Fruit fly (Drosophila melanogaster) whole organism, wandering third instar larva: Measurements from ENCODE around the gene Rcd7.

Source experiments
- Abd-B ChIP-seq: fragments of >200 bp; optimal IDR thresholded peaks from 2 replicates; lab custom pipeline; 2017; ENCODE audit warnings: missing biosample characterization, missing genetic modification characterization
- CG32264 ChIP-seq: fragments of 200-800 bp; sonication (Bioruptor generic); optimal IDR thresholded peaks from 2 replicates; lab custom pipeline; 2016; ENCODE audit warnings: missing biosample characterization, missing genetic modification characterization
- CG9705 ChIP-seq: fragments of 200-800 bp; sonication (Bioruptor generic); optimal IDR thresholded peaks from 2 replicates; lab custom pipeline; 2018; ENCODE audit warnings: missing biosample characterization, mild to moderate bottlenecking, missing genetic modification characterization
- Dfd ChIP-seq: fragments of >200 bp; optimal IDR thresholded peaks from 2 replicates; lab custom pipeline; 2017; ENCODE audit warnings: missing biosample characterization, missing genetic modification characterization
- GATAd ChIP-seq: sonication (Bioruptor generic); optimal IDR thresholded peaks from 2 replicates; lab custom pipeline; 2016; ENCODE audit warnings: missing biosample characterization, missing genetic modification characterization
- HLH106 ChIP-seq: fragments of 200-800 bp; optimal IDR thresholded peaks from 3 replicates; lab custom pipeline; 2019; ENCODE audit warnings: missing biosample characterization, mild to moderate bottlenecking, missing genetic modification characterization, moderate library complexity
- Hnf4 ChIP-seq: fragments of 200-800 bp; sonication (Bioruptor generic); optimal IDR thresholded peaks from 2 replicates; lab custom pipeline; 2016; ENCODE audit warnings: missing biosample characterization, mild to moderate bottlenecking, missing genetic modification characterization
- Hr83 ChIP-seq: fragments of 200-300 bp; sonication (Bioruptor generic); optimal IDR thresholded peaks from 2 replicates; lab custom pipeline; 2016; ENCODE audit warnings: missing biosample characterization, mild to moderate bottlenecking, missing genetic modification characterization, moderate library complexity; ENCODE audit not compliant: poor library complexity, severe bottlenecking
- Jra ChIP-seq: sonication (Bioruptor generic); optimal IDR thresholded peaks from 2 replicates; lab custom pipeline; 2016; ENCODE audit warnings: missing biosample characterization, missing genetic modification characterization
- Mio ChIP-seq: sonication (Bioruptor generic); optimal IDR thresholded peaks from 2 replicates; lab custom pipeline; 2016; ENCODE audit warnings: missing biosample characterization, missing genetic modification characterization
- N ChIP-seq: fragments of >200 bp; optimal IDR thresholded peaks from 2 replicates; lab custom pipeline; 2018; ENCODE audit warnings: missing biosample characterization, missing external identifiers, missing genetic modification characterization
- OdsH ChIP-seq: fragments of 200-800 bp; sonication (Bioruptor generic); optimal IDR thresholded peaks from 2 replicates; lab custom pipeline; 2016; ENCODE audit warnings: missing biosample characterization, mild to moderate bottlenecking, missing genetic modification characterization
- Rel ChIP-seq, 2 experiments: fragments of 200-800 bp; sonication (Bioruptor generic) in 1 of 2; optimal IDR thresholded peaks; 2 replicates in 1 of 2; 3 replicates in 1 of 2; lab custom pipeline; 2016 to 2019; ENCODE audit warnings: mild to moderate bottlenecking in 2 of 2, missing biosample characterization in 2 of 2, missing genetic modification characterization in 2 of 2, moderate library complexity in 1 of 2
- Sp1 ChIP-seq: fragments of 200-800 bp; sonication (Bioruptor generic); optimal IDR thresholded peaks from 3 replicates; lab custom pipeline; 2019; ENCODE audit warnings: missing biosample characterization, mild to moderate bottlenecking, missing genetic modification characterization, moderate library complexity
- Vsx2 ChIP-seq: fragments of 200-300, 225-300 bp; sonication (Bioruptor generic); optimal IDR thresholded peaks from 2 replicates; lab custom pipeline; 2018; ENCODE audit warnings: missing biosample characterization, missing genetic modification characterization; ENCODE audit not compliant: partially characterized antibody
- br ChIP-seq: fragments of 200-800 bp; sonication (Bioruptor generic); optimal IDR thresholded peaks from 2 replicates; lab custom pipeline; 2016; ENCODE audit warnings: missing biosample characterization, missing genetic modification characterization
- brk ChIP-seq: fragments of 200-800 bp; sonication (Bioruptor generic); optimal IDR thresholded peaks from 2 replicates; lab custom pipeline; 2016; ENCODE audit warnings: missing biosample characterization, mild to moderate bottlenecking, missing genetic modification characterization
- dl ChIP-seq, 2 experiments: fragments of 175-275, 200-275 bp in 1 of 2; fragments of 200-275 bp in 1 of 2; sonication (Bioruptor generic); optimal IDR thresholded peaks; lab custom pipeline; 2018; ENCODE audit warnings: mild to moderate bottlenecking in 2 of 2, missing biosample characterization in 2 of 2, missing genetic modification characterization in 2 of 2, moderate library complexity in 2 of 2; ENCODE audit not compliant: partially characterized antibody in 2 of 2, insufficient read depth in 1 of 2
- dmrt93B ChIP-seq: fragments of 200-800 bp; sonication (Bioruptor generic); optimal IDR thresholded peaks from 2 replicates; lab custom pipeline; 2018; ENCODE audit warnings: missing biosample characterization, mild to moderate bottlenecking, missing genetic modification characterization
- dsf ChIP-seq: sonication (Bioruptor generic); optimal IDR thresholded peaks from 2 replicates; lab custom pipeline; 2016; ENCODE audit warnings: missing biosample characterization, missing genetic modification characterization, borderline replicate concordance
- ey ChIP-seq: fragments of 200-800 bp; sonication (Bioruptor generic); optimal IDR thresholded peaks from 2 replicates; lab custom pipeline; 2016; ENCODE audit warnings: missing biosample characterization, missing genetic modification characterization
- foxo ChIP-seq, 2 experiments: fragments of 200-800 bp; sonication (Bioruptor generic); optimal IDR thresholded peaks; 2 replicates in 1 of 2; 3 replicates in 1 of 2; lab custom pipeline; 2016 to 2017; ENCODE audit warnings: missing biosample characterization in 2 of 2, missing genetic modification characterization in 2 of 2
- fru ChIP-seq: fragments of 200-800 bp; sonication (Bioruptor generic); optimal IDR thresholded peaks from 3 replicates; lab custom pipeline; 2016; ENCODE audit warnings: missing biosample characterization, mild to moderate bottlenecking, missing genetic modification characterization
- h ChIP-seq: fragments of 200-800 bp; sonication (Bioruptor generic); optimal IDR thresholded peaks from 3 replicates; lab custom pipeline; 2016; ENCODE audit warnings: missing biosample characterization, mild to moderate bottlenecking, missing genetic modification characterization
- jim ChIP-seq: fragments of 175-275, 200-325 bp; sonication (Bioruptor generic); optimal IDR thresholded peaks from 2 replicates; lab custom pipeline; 2016; ENCODE audit warnings: missing biosample characterization, mild to moderate bottlenecking, missing genetic modification characterization
- lola ChIP-seq: fragments of >200 bp; optimal IDR thresholded peaks from 2 replicates; lab custom pipeline; 2017; ENCODE audit warnings: missing biosample characterization, missing genetic modification characterization
- pan ChIP-seq: fragments of >200 bp; optimal IDR thresholded peaks from 2 replicates; lab custom pipeline; 2017
- psq ChIP-seq: fragments of 200-800 bp; sonication (Bioruptor generic); optimal IDR thresholded peaks from 3 replicates; lab custom pipeline; 2017; ENCODE audit warnings: missing biosample characterization, mild to moderate bottlenecking, missing genetic modification characterization, moderate library complexity
- rgr ChIP-seq: fragments of 200-800 bp; sonication (Bioruptor generic); optimal IDR thresholded peaks from 3 replicates; lab custom pipeline; 2016; ENCODE audit warnings: missing biosample characterization, mild to moderate bottlenecking, missing genetic modification characterization
- sage ChIP-seq: fragments of 200-800 bp; sonication (Bioruptor generic); optimal IDR thresholded peaks from 2 replicates; lab custom pipeline; 2016; ENCODE audit warnings: missing biosample characterization, mild to moderate bottlenecking, missing genetic modification characterization
- sv ChIP-seq: fragments of 200-800 bp; sonication (Bioruptor generic); optimal IDR thresholded peaks from 3 replicates; lab custom pipeline; 2016; ENCODE audit warnings: missing biosample characterization, missing genetic modification characterization
- tai ChIP-seq: sonication (Bioruptor generic); optimal IDR thresholded peaks from 2 replicates; lab custom pipeline; 2016; ENCODE audit warnings: missing biosample characterization, missing genetic modification characterization
- usp ChIP-seq: fragments of >200 bp; optimal IDR thresholded peaks from 2 replicates; lab custom pipeline; 2017; ENCODE audit warnings: missing biosample characterization, missing genetic modification characterization
- woc ChIP-seq: sonication (Bioruptor generic); optimal IDR thresholded peaks from 2 replicates; lab custom pipeline; 2016; ENCODE audit warnings: missing biosample characterization, mild to moderate bottlenecking, missing genetic modification characterization

Gene Rcd7

DNA sequence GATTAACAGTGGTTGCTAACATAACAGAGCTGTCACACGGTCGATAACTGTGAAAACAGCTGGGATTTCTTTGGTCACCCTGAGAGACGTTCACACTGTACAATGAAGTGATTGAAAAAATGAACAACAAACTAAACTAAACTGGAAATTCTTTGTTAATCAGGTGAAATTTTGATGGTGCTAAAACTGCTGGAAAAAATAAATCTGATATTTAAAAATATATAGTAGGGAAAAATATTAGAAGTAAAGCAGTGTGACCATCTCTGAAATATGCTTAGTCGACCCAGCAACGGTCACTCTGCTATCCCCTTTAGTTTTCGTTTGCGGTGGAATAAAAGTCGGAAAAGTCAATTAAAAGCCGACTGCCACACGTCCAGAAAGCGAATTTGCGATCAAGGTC is 41.1 kb downstream of the Rcd7 start, which contains the start of the genes CG9231 and CG9330 (continued):
- TF ChIP-seq Dfd: no peak
- TF ChIP-seq Sp1 (GFP tag; lab: Kevin White, UChicago): peak; percentile 16
- TF ChIP-seq h (GFP tag; lab: Kevin White, UChicago): peak; percentile 64
- no peak for TF ChIP-seq sage (GFP tag; lab: Kevin White, UChicago)
- no peak for TF ChIP-seq Hr83

DNA sequence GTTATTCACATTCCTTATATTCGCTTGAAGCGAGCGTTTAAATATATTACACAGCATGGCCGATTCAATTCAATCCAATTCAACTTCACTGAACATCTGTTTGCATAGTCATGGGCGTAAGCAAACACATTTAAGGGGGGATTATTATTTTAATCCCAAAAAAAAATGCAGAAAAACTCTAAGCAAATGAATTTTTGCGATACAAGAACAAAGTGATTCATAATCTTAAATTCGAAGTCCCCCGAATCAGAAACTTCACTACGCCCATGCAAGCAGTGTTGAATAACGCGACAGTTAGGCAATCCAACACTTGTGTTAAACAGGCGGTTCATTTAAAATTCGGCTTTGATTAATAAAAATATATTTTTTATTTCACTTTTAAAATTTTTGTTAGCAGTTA is 45.5 kb downstream of the Rcd7 start, which contains the start of gene CG14100:
Gene CG14100, minus strand, starts transcription at position 103 of the 400 bp plus-strand sequence.
- TF ChIP-seq Hr83 (peak; percentile 100), jim (GFP tag; lab: Kevin White, UChicago) (peak; percentile 100), GATAd (GFP tag; lab: Kevin White, UChicago) (peak; percentile 100), OdsH (GFP tag; lab: Kevin White, UChicago) (peak; percentile 100), Sp1 (GFP tag; lab: Kevin White, UChicago) (peak; percentile 100), Jra (GFP tag; lab: Kevin White, UChicago) (peak; percentile 100), Dfd (peak; percentile 99), N (GFP tag; lab: Kevin White, UChicago) (no peak), rgr (GFP tag; lab: Kevin White, UChicago) (peak; percentile 100), HLH106 (tag; lab: Kevin White, UChicago) (peak; percentile 100), Abd-B (GFP tag; lab: Kevin White, UChicago) (no peak), Hnf4 (peak; percentile 100), lola (no peak), ey (GFP tag; lab: Kevin White, UChicago) (peak; percentile 100), fru (GFP tag; lab: Kevin White, UChicago) (peak; percentile 100), CG32264 (GFP tag; lab: Kevin White, UChicago) (peak; percentile 100), tai (GFP tag; lab: Kevin White, UChicago) (no peak), sage (GFP tag; lab: Kevin White, UChicago) (peak; percentile 100), dmrt93B (GFP tag; lab: Kevin White, UChicago) (peak; percentile 100), Mio (peak; percentile 98), dsf (GFP tag; lab: Kevin White, UChicago) (peak; percentile 99), br (GFP tag; lab: Kevin White, UChicago) (peak; percentile 100), dl (GFP tag; optimal IDR thresholded peaks at IDR 0.05; lab: Kevin White, UChicago; ENCODE audit: insufficient read depth in 1 of 2, partially characterized antibody in 2 of 2) (no peak), Rel (GFP tag; optimal IDR thresholded peaks at IDR 0.05; lab: Kevin White, UChicago) (peak; percentile 99), Rel (tag; optimal IDR thresholded peaks at IDR 0.05; lab: Kevin White, UChicago) (peak; percentile 98), h (GFP tag; lab: Kevin White, UChicago) (peak; percentile 100), usp (GFP tag; lab: Kevin White, UChicago) (no peak), psq (GFP tag; lab: Kevin White, UChicago) (peak; percentile 100), Vsx2 (GFP tag; lab: Kevin White, UChicago) (no peak), pan (lab: Kevin White, UChicago) (no peak), CG9705 (GFP tag; lab: Kevin White, UChicago) (peak; percentile 100), woc (GFP tag; lab: Kevin White, UChicago) (peak; percentile 100), foxo (GFP tag; optimal IDR thresholded peaks at IDR 0.05; lab: Kevin White, UChicago) (peak; percentile 100), brk (peak; percentile 99), sv (GFP tag; lab: Kevin White, UChicago) (peak; percentile 100)
